Worm (Caenorhabditis elegans): ENCODE measurements around the gene C14C10.2.

DNA sequence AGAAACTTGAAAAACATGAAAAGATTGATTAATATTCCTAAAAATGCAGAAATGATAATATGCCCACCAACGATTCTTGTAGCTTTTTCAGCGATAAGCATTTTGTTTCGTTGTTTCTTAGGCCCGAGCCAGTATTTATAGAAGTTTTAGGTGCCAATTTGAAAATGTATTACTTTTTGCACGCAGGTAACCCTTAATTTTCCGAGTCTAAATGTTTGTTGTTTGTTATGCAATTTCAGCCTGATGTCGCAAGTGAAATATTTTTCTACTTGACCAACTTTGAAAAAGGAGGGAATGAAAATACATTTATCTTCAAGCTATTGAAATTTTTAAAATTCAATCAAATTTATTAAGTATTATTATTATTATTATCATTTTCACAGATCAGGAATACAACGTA, 39.8 kb upstream of the C14C10.2 start, which contains the start of gene srx-113:
- no peak for TF ChIP-seq grh-1 (GFP tag; IDR thresholded peaks at IDR 0.05)
- TF ChIP-seq elt-2 (tag; optimal IDR thresholded peaks at IDR 0.05): no peak
- TF ChIP-seq vab-15 (tag; optimal IDR thresholded peaks at IDR 0.05): no peak
- no peak for TF ChIP-seq rnt-1 (tag; optimal IDR thresholded peaks at IDR 0.05)
- no peak for TF ChIP-seq lsy-2 (tag; optimal IDR thresholded peaks at IDR 0.05)
- TF ChIP-seq ceh-88 (GFP tag; IDR thresholded peaks at IDR 0.05): no peak
- TF ChIP-seq C04F5.9 (tag; optimal IDR thresholded peaks at IDR 0.05): no peak
- TF ChIP-seq nhr-28 (tag; optimal IDR thresholded peaks at IDR 0.05): no peak
- no peak for TF ChIP-seq mep-1 (tag; optimal IDR thresholded peaks at IDR 0.05)
- TF ChIP-seq ztf-4 (tag; optimal IDR thresholded peaks at IDR 0.05): no peak
- no peak for TF ChIP-seq unc-130 (tag; optimal IDR thresholded peaks at IDR 0.05)
- no peak for TF ChIP-seq mdl-1 (tag; optimal IDR thresholded peaks at IDR 0.05)
- TF ChIP-seq egl-27 (tag; optimal IDR thresholded peaks at IDR 0.05): no peak

Data from whole organism, L1 larva.